Worm (Caenorhabditis elegans): Measurements from ENCODE around the gene C18A3.11.

C18A3.11 gene

ce11 chrII:5708154-5708553, 22.7 kb upstream of the C18A3.11 start:
- TF ChIP-seq W03F9.2 (tag; optimal IDR thresholded peaks at IDR 0.05), result no peak
- TF ChIP-seq dao-5 (tag; optimal IDR thresholded peaks at IDR 0.05), result no peak
- TF ChIP-seq him-1 (tag; optimal IDR thresholded peaks at IDR 0.05), result no peak

ce11 chrII:5710835-5711234, 20.0 kb upstream of the C18A3.11 start:
- no peak for TF ChIP-seq W03F9.2 (tag; optimal IDR thresholded peaks at IDR 0.05)
- no peak for TF ChIP-seq him-1 (tag; optimal IDR thresholded peaks at IDR 0.05)
- no peak for TF ChIP-seq dao-5 (tag; optimal IDR thresholded peaks at IDR 0.05)

- TF ChIP-seq W03F9.2 (tag; optimal IDR thresholded peaks at IDR 0.05) (no peak), him-1 (tag; optimal IDR thresholded peaks at IDR 0.05) (no peak), dao-5 (tag; optimal IDR thresholded peaks at IDR 0.05) (no peak)
These were observed 18.7 kb upstream of the C18A3.11 start for ce11 chrII:5712126-5712525.

ce11 chrII:5714807-5715206, 16.0 kb upstream of the C18A3.11 start, which contains the start of the genes tiar-1 and lelo-4:
Gene tiar-1 (minus strand): TSS chrII:5714823.
Gene lelo-4 (plus strand): TSS chrII:5714924.
- TF ChIP-seq dao-5 (tag; optimal IDR thresholded peaks at IDR 0.05) (no peak), him-1 (tag; optimal IDR thresholded peaks at IDR 0.05) (peak; percentile 35), W03F9.2 (tag; optimal IDR thresholded peaks at IDR 0.05) (peak; percentile 74)

- TF ChIP-seq dao-5 (tag; optimal IDR thresholded peaks at IDR 0.05) (no peak), him-1 (tag; optimal IDR thresholded peaks at IDR 0.05) (no peak), W03F9.2 (tag; optimal IDR thresholded peaks at IDR 0.05) (no peak)
These were observed 15.0 kb upstream of the C18A3.11 start, which contains the start of the genes C18A3.10 and C18A3.3 for ce11 chrII:5715745-5716357. Gene C18A3.10 (minus strand): TSS chrII:5715845. Gene C18A3.3 (plus strand): TSS chrII:5716307.

- TF ChIP-seq him-1 (tag; optimal IDR thresholded peaks at IDR 0.05) (no peak), dao-5 (tag; optimal IDR thresholded peaks at IDR 0.05) (no peak), W03F9.2 (tag; optimal IDR thresholded peaks at IDR 0.05) (no peak)
These were observed 13.0 kb upstream of the C18A3.11 start, which contains the start of gene zipt-3 for ce11 chrII:5717831-5718230. Gene zipt-3 (plus strand): TSS chrII:5718131.

- TF ChIP-seq him-1 (tag; optimal IDR thresholded peaks at IDR 0.05), result no peak
- no peak for TF ChIP-seq W03F9.2 (tag; optimal IDR thresholded peaks at IDR 0.05)
- no peak for TF ChIP-seq dao-5 (tag; optimal IDR thresholded peaks at IDR 0.05)
These were observed 11.0 kb upstream of the C18A3.11 start, which contains the start of gene damt-1 for ce11 chrII:5719848-5720247. Gene damt-1 (plus strand): TSS chrII:5720148.

- TF ChIP-seq dao-5 (tag; optimal IDR thresholded peaks at IDR 0.05) (no peak), W03F9.2 (tag; optimal IDR thresholded peaks at IDR 0.05) (no peak), him-1 (tag; optimal IDR thresholded peaks at IDR 0.05) (peak; percentile 83)
These were observed 5.7 kb upstream of the C18A3.11 start for ce11 chrII:5725094-5725493.

ce11 chrII:5727707-5728106, 3.1 kb upstream of the C18A3.11 start, which contains the start of gene rab-3:
Gene rab-3 (minus strand): TSS chrII:5727853.
- TF ChIP-seq him-1 (tag; optimal IDR thresholded peaks at IDR 0.05) (peak; percentile 1), dao-5 (tag; optimal IDR thresholded peaks at IDR 0.05) (no peak)

ce11 chrII:5734883-5735282, 4.0 kb downstream of the C18A3.11 start:
- TF ChIP-seq W03F9.2 (tag; optimal IDR thresholded peaks at IDR 0.05), result no peak
- no peak for TF ChIP-seq him-1 (tag; optimal IDR thresholded peaks at IDR 0.05)
- TF ChIP-seq dao-5 (tag; optimal IDR thresholded peaks at IDR 0.05), result no peak

ce11 chrII:5735744-5736143, 4.9 kb downstream of the C18A3.11 start:
- TF ChIP-seq dao-5 (tag; optimal IDR thresholded peaks at IDR 0.05), result no peak
- no peak for TF ChIP-seq W03F9.2 (tag; optimal IDR thresholded peaks at IDR 0.05)
- no peak for TF ChIP-seq him-1 (tag; optimal IDR thresholded peaks at IDR 0.05)

ce11 chrII:5736599-5736998, 5.8 kb downstream of the C18A3.11 start:
- no peak for TF ChIP-seq W03F9.2 (tag; optimal IDR thresholded peaks at IDR 0.05)
- no peak for TF ChIP-seq him-1 (tag; optimal IDR thresholded peaks at IDR 0.05)
- TF ChIP-seq dao-5 (tag; optimal IDR thresholded peaks at IDR 0.05), result no peak

- TF ChIP-seq dao-5 (tag; optimal IDR thresholded peaks at IDR 0.05), result no peak
- no peak for TF ChIP-seq him-1 (tag; optimal IDR thresholded peaks at IDR 0.05)
- TF ChIP-seq W03F9.2 (tag; optimal IDR thresholded peaks at IDR 0.05), result no peak
These were observed 8.0 kb downstream of the C18A3.11 start, which contains the start of gene hlh-14 for ce11 chrII:5738795-5739194. Gene hlh-14 (minus strand): TSS chrII:5738895.

- TF ChIP-seq him-1 (tag; optimal IDR thresholded peaks at IDR 0.05) (no peak), dao-5 (tag; optimal IDR thresholded peaks at IDR 0.05) (no peak), W03F9.2 (tag; optimal IDR thresholded peaks at IDR 0.05) (no peak)
These were observed 11.9 kb downstream of the C18A3.11 start for ce11 chrII:5742767-5743166.

- TF ChIP-seq W03F9.2 (tag; optimal IDR thresholded peaks at IDR 0.05) (no peak), dao-5 (tag; optimal IDR thresholded peaks at IDR 0.05) (no peak), him-1 (tag; optimal IDR thresholded peaks at IDR 0.05) (no peak)
These were observed 13.5 kb downstream of the C18A3.11 start for ce11 chrII:5744342-5744741.
